1 fruit fly cellular context compared by ENCODE assay signal in genomic region chrX:10472614-10473248, dm6.
A peak's percentile ranks its signal among the peaks of the same experiment; 100 is the strongest.
TF ChIP-seq lines count a peak whose summit lies in the region.

No protein-coding gene starts in this region.

TF ChIP-seq in whole organism, embryonic, 481 proteins besides CTCF, POLR2A, EP300 and RAD21 (continued from another document):
- no peak for TF ChIP-seq CG31388 (GFP tag; optimal IDR thresholded peaks at IDR 0.05; lab: Kevin White, UChicago)
- TF ChIP-seq CG13296 (GFP tag; optimal IDR thresholded peaks at IDR 0.05; lab: Kevin White, UChicago): no peak
- TF ChIP-seq Ets65A (GFP tag; lab: Kevin White, UChicago): no peak
- TF ChIP-seq sd (tag; optimal IDR thresholded peaks at IDR 0.05; lab: Kevin White, UChicago): peak; percentile 94
- TF ChIP-seq CG13894 (tag; optimal IDR thresholded peaks at IDR 0.05; lab: Kevin White, UChicago): no peak
- TF ChIP-seq kah (GFP tag; optimal IDR thresholded peaks at IDR 0.05; lab: Kevin White, UChicago): no peak
- no peak for TF ChIP-seq CrebB (tag; optimal IDR thresholded peaks at IDR 0.05; lab: Kevin White, UChicago)
- TF ChIP-seq kni (GFP tag; optimal IDR thresholded peaks at IDR 0.05; lab: Kevin White, UChicago): peak; percentile 10
- TF ChIP-seq Nf-YB (GFP tag; optimal IDR thresholded peaks at IDR 0.05; lab: Kevin White, UChicago): peak; percentile 26
- TF ChIP-seq mirr (GFP tag; optimal IDR thresholded peaks at IDR 0.05; lab: Kevin White, UChicago): peak; percentile 40
- no peak for TF ChIP-seq pb (GFP tag; optimal IDR thresholded peaks at IDR 0.05; lab: Kevin White, UChicago)
- TF ChIP-seq bcd (GFP tag; optimal IDR thresholded peaks at IDR 0.05; lab: Kevin White, UChicago): no peak
- peak; percentile 26 for TF ChIP-seq CG9727 (GFP tag; optimal IDR thresholded peaks at IDR 0.05; lab: Kevin White, UChicago)
- TF ChIP-seq z (GFP tag; IDR thresholded peaks at IDR 0.05; lab: Robert Waterston, UW): no peak
- peak; percentile 32 for TF ChIP-seq CG2712 (tag; optimal IDR thresholded peaks at IDR 0.05; lab: Kevin White, UChicago)
- TF ChIP-seq stc (GFP tag; IDR thresholded peaks at IDR 0.05; lab: Robert Waterston, UW): peak; percentile 14; the same call in 1 of the 2 replicates
- no peak for TF ChIP-seq CG3163 (GFP tag; optimal IDR thresholded peaks at IDR 0.05; lab: Kevin White, UChicago)
- TF ChIP-seq dan (GFP tag; IDR thresholded peaks at IDR 0.05; lab: Robert Waterston, UW): no peak
- no peak for TF ChIP-seq CG15073 (GFP tag; optimal IDR thresholded peaks at IDR 0.05; lab: Kevin White, UChicago)
- TF ChIP-seq pzg (GFP tag; optimal IDR thresholded peaks at IDR 0.05; lab: Kevin White, UChicago): peak; percentile 32
- TF ChIP-seq CG17186 (GFP tag; optimal IDR thresholded peaks at IDR 0.05; lab: Kevin White, UChicago): no peak
- no peak for TF ChIP-seq ro (GFP tag; IDR thresholded peaks at IDR 0.05; lab: Robert Waterston, UW)
- no peak for TF ChIP-seq CG12942 (GFP tag; optimal IDR thresholded peaks at IDR 0.05; lab: Kevin White, UChicago)
- TF ChIP-seq Camta (GFP tag; optimal IDR thresholded peaks at IDR 0.05; lab: Kevin White, UChicago): no peak
- TF ChIP-seq Optix (GFP tag; IDR thresholded peaks at IDR 0.05; lab: Robert Waterston, UW): no peak
- peak; percentile 8 for TF ChIP-seq B-H2 (GFP tag; optimal IDR thresholded peaks at IDR 0.05; lab: Kevin White, UChicago)
- TF ChIP-seq nau (GFP tag; optimal IDR thresholded peaks at IDR 0.05; lab: Kevin White, UChicago): no peak
- no peak for TF ChIP-seq Dp (GFP tag; optimal IDR thresholded peaks at IDR 0.05; lab: Kevin White, UChicago)
- no peak for TF ChIP-seq CG31365 (tag; optimal IDR thresholded peaks at IDR 0.05; lab: Kevin White, UChicago)
- TF ChIP-seq lab (GFP tag; optimal IDR thresholded peaks at IDR 0.05; lab: Kevin White, UChicago): no peak
- no peak for TF ChIP-seq BEAF-32 (GFP tag; optimal IDR thresholded peaks at IDR 0.05; lab: Kevin White, UChicago)
- TF ChIP-seq CG15011 (GFP tag; optimal IDR thresholded peaks at IDR 0.05; lab: Kevin White, UChicago): no peak
- no peak for TF ChIP-seq CG12299 (tag; optimal IDR thresholded peaks at IDR 0.05; lab: Kevin White, UChicago)
- TF ChIP-seq chm (GFP tag; IDR thresholded peaks at IDR 0.05; lab: Robert Waterston, UW): no peak
- TF ChIP-seq CG11398 (GFP tag; optimal IDR thresholded peaks at IDR 0.05; lab: Kevin White, UChicago): no peak
- TF ChIP-seq zfh2 (GFP tag; optimal IDR thresholded peaks at IDR 0.05; lab: Kevin White, UChicago): no peak
- peak; percentile 18 for TF ChIP-seq chn (GFP tag; optimal IDR thresholded peaks at IDR 0.05; lab: Kevin White, UChicago)
- TF ChIP-seq ato (GFP tag; IDR thresholded peaks at IDR 0.05; lab: Robert Waterston, UW; ENCODE audit: partially characterized antibody): 0 out of 2 replicates have a peak, but pooled peaks have one; percentile 18
- TF ChIP-seq CG11085 (GFP tag; IDR thresholded peaks at IDR 0.05; lab: Robert Waterston, UW): no peak
- TF ChIP-seq CG11247 (GFP tag; IDR thresholded peaks at IDR 0.05; lab: Robert Waterston, UW): no peak
- no peak for TF ChIP-seq seq (GFP tag; IDR thresholded peaks at IDR 0.05; lab: Robert Waterston, UW)
- TF ChIP-seq oc (tag; optimal IDR thresholded peaks at IDR 0.05; lab: Kevin White, UChicago): no peak
- no peak for TF ChIP-seq Poxn (GFP tag; IDR thresholded peaks at IDR 0.05; lab: Robert Waterston, UW)
- no peak for TF ChIP-seq twi (tag; optimal IDR thresholded peaks at IDR 0.05; lab: Kevin White, UChicago)
- no peak for TF ChIP-seq jing (GFP tag; optimal IDR thresholded peaks at IDR 0.05; lab: Kevin White, UChicago)
- no peak for TF ChIP-seq inv (GFP tag; IDR thresholded peaks at IDR 0.05; lab: Robert Waterston, UW; ENCODE audit: partially characterized antibody)
- TF ChIP-seq tup (GFP tag; optimal IDR thresholded peaks at IDR 0.05; lab: Kevin White, UChicago): no peak
- TF ChIP-seq CG17328 (GFP tag; IDR thresholded peaks at IDR 0.05; lab: Robert Waterston, UW): no peak
- TF ChIP-seq CG12104 (GFP tag; optimal IDR thresholded peaks at IDR 0.05; lab: Kevin White, UChicago): no peak
- peak; percentile 27 for TF ChIP-seq CG2116 (GFP tag; optimal IDR thresholded peaks at IDR 0.05; lab: Kevin White, UChicago)
- no peak for TF ChIP-seq Dad (GFP tag; optimal IDR thresholded peaks at IDR 0.05; lab: Kevin White, UChicago)
- no peak for TF ChIP-seq CG11696 (GFP tag; IDR thresholded peaks at IDR 0.05; lab: Robert Waterston, UW)
- no peak for TF ChIP-seq fd102C (GFP tag; optimal IDR thresholded peaks at IDR 0.05; lab: Kevin White, UChicago)
- TF ChIP-seq tll (GFP tag; optimal IDR thresholded peaks at IDR 0.05; lab: Kevin White, UChicago): no peak
TF ChIP-seq in whole organism, embryonic: peak in this region for 74.
